Worm (Caenorhabditis elegans): ENCODE data around the gene C05C10.3.

ce11 chrII:9948662-9949061 is 12.0 kb upstream of the C05C10.3 start:
- TF ChIP-seq nhr-42 (GFP tag; IDR thresholded peaks at IDR 0.05) (no peak), F26F4.8 (GFP tag; conservative IDR thresholded peaks at IDR 0.05) (no peak), lin-15B (tag; optimal IDR thresholded peaks at IDR 0.05) (no peak), lsy-2 (tag; optimal IDR thresholded peaks at IDR 0.05) (no peak), unc-62 (GFP tag; optimal IDR thresholded peaks at IDR 0.05 in 1 of 2) (peak in 1 of 2 experiments; percentile 93), unc-62 (tag; optimal IDR thresholded peaks at IDR 0.05) (no peak)

Data from whole organism, L4 larva.